Worm (Caenorhabditis elegans): ENCODE measurements around the gene C05B5.4.

ce11 chrIII:10030549-10030948 is 36.9 kb downstream of the C05B5.4 start, which contains the start of gene M04D8.4:
- TF ChIP-seq nhr-237 (tag; optimal IDR thresholded peaks at IDR 0.05) (no peak), ztf-11 (tag; optimal IDR thresholded peaks at IDR 0.05) (no peak), R02D3.7 (tag; optimal IDR thresholded peaks at IDR 0.05) (no peak), unc-62 (GFP tag; optimal IDR thresholded peaks at IDR 0.05 in 1 of 2) (no peak), unc-62 (tag; optimal IDR thresholded peaks at IDR 0.05) (no peak), nhr-76 (tag; optimal IDR thresholded peaks at IDR 0.05) (no peak), nhr-28 (tag; optimal IDR thresholded peaks at IDR 0.05) (no peak), fkh-10 (GFP tag; optimal IDR thresholded peaks at IDR 0.05) (no peak), pha-4 (GFP tag; IDR thresholded peaks at IDR 0.05) (no peak), pha-4 (tag; optimal IDR thresholded peaks at IDR 0.05) (no peak), Y5F2A.4 (GFP tag; optimal IDR thresholded peaks at IDR 0.05) (no peak), ZK546.5 (tag; optimal IDR thresholded peaks at IDR 0.05) (no peak), fos-1 (tag; optimal IDR thresholded peaks at IDR 0.05) (no peak), F49E8.2 (tag; optimal IDR thresholded peaks at IDR 0.05; ENCODE audit: borderline replicate concordance) (no peak), daf-12 (tag; optimal IDR thresholded peaks at IDR 0.05) (no peak), pqm-1 (tag; optimal IDR thresholded peaks at IDR 0.05) (no peak)
